Worm (Caenorhabditis elegans) whole organism, L4 larva: ENCODE results near the gene F58A6.5.

Experiments
- R02D3.7 ChIP-seq: fragments of 150-350 bp; sonication (generic microtip); optimal IDR thresholded peaks from 3 replicates; lab custom pipeline; 2014; ENCODE audit warnings: missing biosample characterization, missing genetic modification characterization
- daf-12 ChIP-seq: fragments of 150-350 bp; optimal IDR thresholded peaks from 2 replicates; lab custom pipeline; 2014; ENCODE audit warnings: missing biosample characterization, missing genetic modification reagents, missing genetic modification characterization
- jun-1 ChIP-seq: fragments of 150-350 bp; optimal IDR thresholded peaks from 2 replicates; lab custom pipeline; 2014; ENCODE audit warnings: missing biosample characterization, missing genetic modification reagents, missing genetic modification characterization
- lsy-2 ChIP-seq, 2 experiments: fragments of 150-350 bp in 1 of 2; sonication (generic microtip) in 1 of 2; optimal IDR thresholded peaks; 2 replicates each; lab custom pipeline; 2014 to 2017; ENCODE audit warnings: missing biosample characterization in 2 of 2, missing genetic modification characterization in 2 of 2
- mep-1 ChIP-seq: fragments of 150-350 bp; sonication (generic microtip); optimal IDR thresholded peaks from 3 replicates; lab custom pipeline; 2014; ENCODE audit warnings: missing biosample characterization, missing genetic modification characterization
- nhr-11 ChIP-seq: fragments of 150-350 bp; optimal IDR thresholded peaks from 2 replicates; lab custom pipeline; 2014; ENCODE audit warnings: missing biosample characterization, missing genetic modification characterization

DNA sequence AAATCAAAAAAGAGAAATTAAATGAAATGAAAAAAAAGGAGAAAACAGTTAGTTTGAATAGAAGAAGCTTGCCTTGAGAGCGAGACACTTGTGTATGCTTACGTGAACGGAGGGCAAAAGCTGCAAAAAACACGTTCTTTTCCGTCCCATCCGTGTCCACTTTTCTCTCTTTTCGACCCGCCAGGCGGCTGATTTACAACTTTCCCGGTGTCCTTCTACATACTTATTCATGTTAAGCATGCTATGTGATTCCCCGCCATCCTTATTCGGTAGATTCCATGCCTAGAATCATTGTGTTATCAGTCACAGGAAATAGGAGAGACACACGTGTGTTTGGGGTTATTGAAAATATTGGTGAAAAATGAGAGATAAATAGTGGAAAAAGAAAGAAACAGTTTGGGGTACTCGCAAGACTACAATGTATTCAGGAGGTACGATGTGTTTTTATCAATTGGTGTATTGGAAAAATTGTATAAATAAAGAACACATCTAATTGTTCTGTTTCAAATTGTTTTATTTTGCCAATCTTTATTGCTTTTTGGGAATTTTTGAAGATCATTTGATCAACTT, 6.2 kb downstream of the F58A6.5 start, which contains the start of gene nas-29:
- TF ChIP-seq daf-12 (tag; lab: Kevin White, UChicago), result no peak
- TF ChIP-seq nhr-11 (tag; lab: Kevin White, UChicago), result no peak
- TF ChIP-seq lsy-2 (tag; optimal IDR thresholded peaks at IDR 0.05; lab: Kevin White, UChicago), result no peak
- no peak for TF ChIP-seq mep-1 (tag; lab: Kevin White, UChicago)
- no peak for TF ChIP-seq R02D3.7 (tag; lab: Kevin White, UChicago)
- no peak for TF ChIP-seq jun-1
